Worm (Caenorhabditis elegans) whole organism, L1 larva: ENCODE results near the gene pqn-71.

Source experiments
- C16A3.4 ChIP-seq: fragments of 150-350 bp; optimal IDR thresholded peaks from 2 replicates; lab custom pipeline; 2014; ENCODE audit warnings: missing biosample characterization, missing genetic modification characterization
- C34B4.2 ChIP-seq: sonication (generic microtip); optimal IDR thresholded peaks from 2 replicates; lab custom pipeline; 2017; ENCODE audit warnings: mild to moderate bottlenecking, missing genetic modification characterization, missing compliant biosample characterization
- F16B12.6 ChIP-seq: fragments of 150-350 bp; optimal IDR thresholded peaks from 2 replicates; lab custom pipeline; 2014; ENCODE audit warnings: missing biosample characterization, missing genetic modification characterization
- alr-1 ChIP-seq: fragments of 200-800 bp; sonication (Bioruptor generic); optimal IDR thresholded peaks from 2 replicates; lab custom pipeline; 2018; ENCODE audit warnings: borderline replicate concordance, mild to moderate bottlenecking, missing genetic modification characterization, missing compliant biosample characterization
- ama-1 ChIP-seq: fragments of 150-350 bp; optimal IDR thresholded peaks from 2 replicates; lab custom pipeline; 2014
- ceh-8 ChIP-seq: fragments of 200-800 bp; sonication (Bioruptor generic); optimal IDR thresholded peaks from 2 replicates; lab custom pipeline; 2018; ENCODE audit warnings: mild to moderate bottlenecking, missing genetic modification characterization, moderate library complexity, missing compliant biosample characterization
- ceh-82 ChIP-seq, 3 experiments: fragments of 150-350 bp in 1 of 3; sonication (generic microtip) in 2 of 3; optimal IDR thresholded peaks; 2 replicates each; lab custom pipeline; 2014 to 2017; ENCODE audit warnings: missing biosample characterization in 3 of 3, missing genetic modification characterization in 3 of 3
- dpl-1 ChIP-seq, 3 experiments: fragments of 150-350 bp in 2 of 3; sonication (generic microtip) in 1 of 3; optimal IDR thresholded peaks; 2 replicates each; lab custom pipeline; 2014 to 2017; ENCODE audit warnings: missing biosample characterization in 3 of 3, missing genetic modification characterization in 3 of 3, missing genetic modification reagents in 3 of 3
- efl-1 ChIP-seq, 4 experiments: fragments of 150-350 bp; optimal IDR thresholded peaks in 3 of 4; peaks in 1 of 4; 1 replicate in 1 of 4; 2 replicates in 3 of 4; lab custom pipeline; 2014; ENCODE audit warnings: missing biosample characterization in 2 of 4, missing genetic modification characterization in 2 of 4, missing genetic modification reagents in 2 of 4
- elt-2 ChIP-seq: sonication (generic microtip); optimal IDR thresholded peaks from 2 replicates; lab custom pipeline; 2016; ENCODE audit warnings: missing genetic modification characterization, mild to moderate bottlenecking, inconsistent platforms, missing compliant biosample characterization, missing genetic modification reagents
- fkh-10 ChIP-seq: sonication (generic microtip); optimal IDR thresholded peaks from 2 replicates; lab custom pipeline; 2017; ENCODE audit warnings: missing biosample characterization, missing genetic modification reagents, missing genetic modification characterization
- fkh-8 ChIP-seq: sonication (generic microtip); optimal IDR thresholded peaks from 2 replicates; lab custom pipeline; 2016; ENCODE audit warnings: mild to moderate bottlenecking, missing genetic modification characterization, missing compliant biosample characterization
- grh-1 ChIP-seq: fragments of 200-800 bp; sonication (Bioruptor generic); IDR thresholded peaks from 2 replicates; pipeline ENCODE4 v1.3.6; 2022; ENCODE audit warnings: missing genetic modification reagents, missing genetic modification characterization, missing compliant biosample characterization
- hlh-17 ChIP-seq: fragments of 200-800 bp; sonication (Bioruptor generic); optimal IDR thresholded peaks from 2 replicates; lab custom pipeline; 2018; ENCODE audit warnings: missing genetic modification characterization, mild to moderate bottlenecking, missing compliant biosample characterization, moderate library complexity, borderline replicate concordance
- irx-1 ChIP-seq: sonication (generic microtip); optimal IDR thresholded peaks from 2 replicates; lab custom pipeline; 2016; ENCODE audit warnings: missing genetic modification characterization, missing compliant biosample characterization
- jun-1 ChIP-seq: fragments of 150-350 bp; optimal IDR thresholded peaks from 2 replicates; lab custom pipeline; 2014; ENCODE audit warnings: missing biosample characterization, missing genetic modification reagents, missing genetic modification characterization
- lin-14 ChIP-seq: fragments of 200-800 bp; sonication (Bioruptor generic); optimal IDR thresholded peaks from 2 replicates; lab custom pipeline; 2018; ENCODE audit warnings: mild to moderate bottlenecking, missing genetic modification characterization, moderate library complexity, missing compliant biosample characterization
- lin-15B ChIP-seq: fragments of 150-350 bp; sonication (generic microtip); optimal IDR thresholded peaks from 3 replicates; lab custom pipeline; 2014; ENCODE audit warnings: missing biosample characterization, missing genetic modification characterization
- lin-35 ChIP-seq, 2 experiments: fragments of 150-350 bp; optimal IDR thresholded peaks; 2 replicates each; lab custom pipeline; 2014; ENCODE audit warnings: missing biosample characterization in 2 of 2, missing genetic modification characterization in 2 of 2, missing genetic modification reagents in 2 of 2
- lin-39 ChIP-seq: fragments of 150-350 bp; optimal IDR thresholded peaks from 2 replicates; lab custom pipeline; 2014; ENCODE audit warnings: missing biosample characterization, missing genetic modification reagents, missing genetic modification characterization
- lsy-2 ChIP-seq, 2 experiments: fragments of 150-350 bp; optimal IDR thresholded peaks; 2 replicates each; lab custom pipeline; 2014; ENCODE audit warnings: missing biosample characterization in 2 of 2, missing genetic modification characterization in 2 of 2
- mab-9 ChIP-seq: fragments of 200-800 bp; sonication (Bioruptor generic); IDR thresholded peaks from 2 replicates; pipeline ENCODE4 v1.3.6; 2022; ENCODE audit warnings: missing genetic modification reagents, missing genetic modification characterization, missing compliant biosample characterization
- mdl-1 ChIP-seq, 2 experiments: fragments of 150-350 bp; optimal IDR thresholded peaks; 2 replicates each; lab custom pipeline; 2014 to 2017; ENCODE audit warnings: missing biosample characterization in 2 of 2, missing genetic modification characterization in 2 of 2, inconsistent platforms in 1 of 2
- mep-1 ChIP-seq: fragments of 150-350 bp; optimal IDR thresholded peaks from 2 replicates; lab custom pipeline; 2014; ENCODE audit warnings: missing biosample characterization, missing genetic modification characterization
- nhr-19 ChIP-seq: fragments of 200-800 bp; sonication (Bioruptor generic); conservative IDR thresholded peaks from 2 replicates; pipeline ENCODE4 v1.3.6; 2022; ENCODE audit warnings: missing genetic modification characterization, missing compliant biosample characterization
- nhr-20 ChIP-seq: sonication (generic microtip); optimal IDR thresholded peaks from 2 replicates; lab custom pipeline; 2016; ENCODE audit warnings: mild to moderate bottlenecking, missing genetic modification characterization, missing compliant biosample characterization
- nhr-28 ChIP-seq: fragments of 150-350 bp; optimal IDR thresholded peaks from 2 replicates; lab custom pipeline; 2014; ENCODE audit warnings: missing biosample characterization, missing genetic modification characterization
- nhr-47 ChIP-seq: sonication (generic microtip); optimal IDR thresholded peaks from 2 replicates; lab custom pipeline; 2016; ENCODE audit warnings: mild to moderate bottlenecking, missing genetic modification characterization, moderate library complexity, missing compliant biosample characterization
- nhr-71 ChIP-seq: sonication (generic microtip); optimal IDR thresholded peaks from 2 replicates; lab custom pipeline; 2016; ENCODE audit warnings: mild to moderate bottlenecking, missing genetic modification characterization, moderate library complexity, missing compliant biosample characterization
- nhr-76 ChIP-seq: sonication (generic microtip); optimal IDR thresholded peaks from 2 replicates; lab custom pipeline; 2017; ENCODE audit warnings: missing biosample characterization, missing genetic modification characterization
- nhr-77 ChIP-seq: fragments of 150-350 bp; optimal IDR thresholded peaks from 2 replicates; lab custom pipeline; 2014; ENCODE audit warnings: missing biosample characterization, missing genetic modification characterization
- nhr-85 ChIP-seq: sonication (generic microtip); peaks from one replicate; lab custom pipeline; 2016; ENCODE audit warnings: missing genetic modification characterization, inconsistent platforms, missing compliant biosample characterization
- pax-3 ChIP-seq: fragments of 200-800 bp; sonication (Bioruptor generic); optimal IDR thresholded peaks from 2 replicates; lab custom pipeline; 2018; ENCODE audit warnings: mild to moderate bottlenecking, missing genetic modification characterization, moderate library complexity, missing compliant biosample characterization
- rnt-1 ChIP-seq: sonication (generic microtip); optimal IDR thresholded peaks from 2 replicates; lab custom pipeline; 2016; ENCODE audit warnings: mild to moderate bottlenecking, missing genetic modification characterization, moderate library complexity, missing compliant biosample characterization
- skn-1 ChIP-seq: fragments of 150-350 bp; optimal IDR thresholded peaks from 2 replicates; lab custom pipeline; 2014; ENCODE audit warnings: missing biosample characterization, missing genetic modification characterization
- snu-23 ChIP-seq: sonication (generic microtip); optimal IDR thresholded peaks from 2 replicates; lab custom pipeline; 2016; ENCODE audit warnings: missing genetic modification characterization, missing compliant biosample characterization
- sox-4 ChIP-seq: sonication (generic microtip); optimal IDR thresholded peaks from 2 replicates; lab custom pipeline; 2016; ENCODE audit warnings: missing genetic modification characterization, missing compliant biosample characterization
- sup-37 ChIP-seq: fragments of 200-800 bp; sonication (Bioruptor generic); optimal IDR thresholded peaks from 2 replicates; lab custom pipeline; 2018; ENCODE audit warnings: mild to moderate bottlenecking, missing genetic modification characterization, missing compliant biosample characterization
- swsn-7 ChIP-seq: sonication (generic microtip); optimal IDR thresholded peaks from 2 replicates; lab custom pipeline; 2016; ENCODE audit warnings: missing genetic modification characterization, missing compliant biosample characterization
- tbx-2 ChIP-seq: sonication (generic microtip); optimal IDR thresholded peaks from 2 replicates; lab custom pipeline; 2016; ENCODE audit warnings: missing genetic modification characterization, missing compliant biosample characterization
- unc-130 ChIP-seq: fragments of 150-350 bp; optimal IDR thresholded peaks from 2 replicates; lab custom pipeline; 2017; ENCODE audit warnings: missing biosample characterization, missing genetic modification characterization, inconsistent platforms
- unc-62 ChIP-seq: fragments of 150-350 bp; optimal IDR thresholded peaks from 2 replicates; lab custom pipeline; 2014; ENCODE audit warnings: missing biosample characterization, missing genetic modification reagents, missing genetic modification characterization
- xbp-1 ChIP-seq: sonication (generic microtip); optimal IDR thresholded peaks from 2 replicates; lab custom pipeline; 2016; ENCODE audit warnings: missing genetic modification characterization, missing compliant biosample characterization
- ztf-11 ChIP-seq, 2 experiments: sonication (generic microtip); optimal IDR thresholded peaks; 2 replicates each; lab custom pipeline; 2016 to 2017; ENCODE audit warnings: missing genetic modification characterization in 2 of 2, missing biosample characterization in 1 of 2, missing compliant biosample characterization in 1 of 2

Gene pqn-71

ce11 chrV:15498434-15498833 is 33.0 kb downstream of the pqn-71 start, which contains the start of gene C06B8.7:
Gene C06B8.7, plus strand, starts transcription at chrV:15498734.
- no peak for TF ChIP-seq mab-9 (GFP tag; lab: Robert Waterston, UW)
- TF ChIP-seq elt-2 (tag; lab: Kevin White, UChicago) = no peak
- no peak for TF ChIP-seq unc-130 (tag; lab: Kevin White, UChicago)

ce11 chrV:15499099-15499498 is 33.6 kb downstream of the pqn-71 start:
- no peak for TF ChIP-seq unc-130 (tag; lab: Kevin White, UChicago)
- TF ChIP-seq jun-1 = no peak
- no peak for TF ChIP-seq nhr-76
- no peak for TF ChIP-seq mep-1 (tag; lab: Kevin White, UChicago)
- peak; percentile 2 for TF ChIP-seq lin-14 (GFP tag; lab: Kevin White, UChicago)
- no peak for TF ChIP-seq lin-15B (tag; lab: Kevin White, UChicago)
- TF ChIP-seq unc-62 (GFP tag; lab: Kevin White, UChicago) = no peak
- TF ChIP-seq ceh-8 = no peak
- TF ChIP-seq nhr-28 (tag; lab: Kevin White, UChicago) = no peak
- peak in 1 of 2 experiments; percentile 11 for TF ChIP-seq efl-1 (optimal IDR thresholded peaks at IDR 0.05; lab: Kevin White, UChicago)
- peak in 1 of 2 experiments; percentile 77 for TF ChIP-seq efl-1 (GFP tag; optimal IDR thresholded peaks at IDR 0.05 in 1 of 2; lab: Kevin White, UChicago)
- no peak for TF ChIP-seq fkh-10 (GFP tag; lab: Kevin White, UChicago)
- TF ChIP-seq irx-1 = no peak
- TF ChIP-seq hlh-17 (GFP tag; lab: Kevin White, UChicago) = no peak
- no peak for TF ChIP-seq C34B4.2 (tag; lab: Kevin White, UChicago)
- no peak for TF ChIP-seq rnt-1 (tag; lab: Kevin White, UChicago)
- no peak for TF ChIP-seq fkh-8
- peak; percentile 7 for TF ChIP-seq elt-2 (tag; lab: Kevin White, UChicago)
- TF ChIP-seq ama-1 (lab: Kevin White, UChicago) = no peak
- TF ChIP-seq, all 84 proteins: peak for 3

ce11 chrV:15503603-15504002 is 38.1 kb downstream of the pqn-71 start:
- TF ChIP-seq F16B12.6 (tag; lab: Kevin White, UChicago) = no peak
- no peak for TF ChIP-seq efl-1 (optimal IDR thresholded peaks at IDR 0.05; lab: Kevin White, UChicago)
- TF ChIP-seq efl-1 (GFP tag; optimal IDR thresholded peaks at IDR 0.05 in 1 of 2; lab: Kevin White, UChicago) = peak in 1 of 2 experiments; percentile 79

ce11 chrV:15505068-15505467 is 39.6 kb downstream of the pqn-71 start:
- TF ChIP-seq nhr-71 (tag; lab: Kevin White, UChicago) (no peak), swsn-7 (tag; lab: Kevin White, UChicago) (peak; percentile 47), F16B12.6 (tag; lab: Kevin White, UChicago) (no peak), nhr-19 (GFP tag; lab: Robert Waterston, UW) (peak; percentile 57), grh-1 (GFP tag; lab: Robert Waterston, UW) (no peak), ceh-82 (tag; optimal IDR thresholded peaks at IDR 0.05; lab: Kevin White, UChicago) (peak in 2 of 3 experiments; percentile 10 to 52), elt-2 (tag; lab: Kevin White, UChicago) (peak; percentile 15), nhr-85 (tag; lab: Kevin White, UChicago) (peak; percentile 54), fkh-10 (GFP tag; lab: Kevin White, UChicago) (no peak), rnt-1 (tag; lab: Kevin White, UChicago) (peak; percentile 73), C34B4.2 (tag; lab: Kevin White, UChicago) (no peak), dpl-1 (GFP tag; optimal IDR thresholded peaks at IDR 0.05; lab: Kevin White, UChicago) (peak in 1 of 3 experiments; percentile 26), lin-39 (tag; lab: Kevin White, UChicago) (no peak), sup-37 (GFP tag; lab: Kevin White, UChicago) (peak; percentile 11), pax-3 (no peak), efl-1 (optimal IDR thresholded peaks at IDR 0.05; lab: Kevin White, UChicago) (peak in 1 of 2 experiments; percentile 46), efl-1 (GFP tag; optimal IDR thresholded peaks at IDR 0.05 in 1 of 2; lab: Kevin White, UChicago) (peak; percentile 29 to 93), skn-1 (tag; lab: Kevin White, UChicago) (peak; percentile 41), tbx-2 (tag; lab: Kevin White, UChicago) (peak; percentile 16), nhr-20 (tag; lab: Kevin White, UChicago) (peak; percentile 55), C16A3.4 (tag; lab: Kevin White, UChicago) (peak; percentile 37), xbp-1 (peak; percentile 1), nhr-76 (no peak), alr-1 (tag; lab: Kevin White, UChicago) (no peak), mdl-1 (tag; optimal IDR thresholded peaks at IDR 0.05; lab: Kevin White, UChicago) (peak in 1 of 2 experiments; percentile 33), snu-23 (peak; percentile 51), ztf-11 (tag; optimal IDR thresholded peaks at IDR 0.05; lab: Kevin White, UChicago) (peak in 1 of 2 experiments; percentile 4), lin-35 (GFP tag; optimal IDR thresholded peaks at IDR 0.05; lab: Kevin White, UChicago) (peak; percentile 28 to 65), nhr-47 (tag; lab: Kevin White, UChicago) (peak; percentile 54), nhr-77 (tag; lab: Kevin White, UChicago) (peak; percentile 49), lsy-2 (tag; optimal IDR thresholded peaks at IDR 0.05; lab: Kevin White, UChicago) (no peak), sox-4 (tag; lab: Kevin White, UChicago) (no peak)
